Worm (Caenorhabditis elegans) whole organism, L1 larva: Measurements from ENCODE around the gene R02F11.11.

Source experiments
- aha-1 ChIP-seq: fragments of 150-350 bp; optimal IDR thresholded peaks from 2 replicates; lab custom pipeline; 2014; ENCODE audit warnings: missing biosample characterization, missing genetic modification characterization
- ama-1 ChIP-seq: fragments of 150-350 bp; optimal IDR thresholded peaks from 2 replicates; lab custom pipeline; 2014
- ceh-63 ChIP-seq: fragments of 200-800 bp; sonication (Bioruptor generic); optimal IDR thresholded peaks from 2 replicates; lab custom pipeline; 2018; ENCODE audit warnings: mild to moderate bottlenecking, missing genetic modification characterization, missing compliant biosample characterization
- ceh-90 ChIP-seq: sonication (generic microtip); optimal IDR thresholded peaks from 2 replicates; lab custom pipeline; 2016; ENCODE audit warnings: missing genetic modification characterization, missing compliant biosample characterization
- lin-15B ChIP-seq: fragments of 150-350 bp; sonication (generic microtip); optimal IDR thresholded peaks from 3 replicates; lab custom pipeline; 2014; ENCODE audit warnings: missing biosample characterization, missing genetic modification characterization
- lsy-2 ChIP-seq, 2 experiments: fragments of 150-350 bp; optimal IDR thresholded peaks; 2 replicates each; lab custom pipeline; 2014; ENCODE audit warnings: missing biosample characterization in 2 of 2, missing genetic modification characterization in 2 of 2
- nhr-19 ChIP-seq: fragments of 200-800 bp; sonication (Bioruptor generic); conservative IDR thresholded peaks from 2 replicates; pipeline ENCODE4 v1.3.6; 2022; ENCODE audit warnings: missing genetic modification characterization, missing compliant biosample characterization
- nhr-28 ChIP-seq: fragments of 150-350 bp; optimal IDR thresholded peaks from 2 replicates; lab custom pipeline; 2014; ENCODE audit warnings: missing biosample characterization, missing genetic modification characterization
- nhr-76 ChIP-seq: sonication (generic microtip); optimal IDR thresholded peaks from 2 replicates; lab custom pipeline; 2017; ENCODE audit warnings: missing biosample characterization, missing genetic modification characterization
- vab-15 ChIP-seq: sonication (generic microtip); optimal IDR thresholded peaks from 2 replicates; lab custom pipeline; 2017; ENCODE audit warnings: missing genotype, mild to moderate bottlenecking, missing genetic modification characterization, missing compliant biosample characterization

- TF ChIP-seq aha-1 (tag; lab: Kevin White, UChicago) (no peak), nhr-76 (no peak), lsy-2 (tag; optimal IDR thresholded peaks at IDR 0.05; lab: Kevin White, UChicago) (no peak), nhr-19 (no peak), ceh-63 (GFP tag; lab: Kevin White, UChicago) (no peak), ama-1 (lab: Kevin White, UChicago) (no peak), ceh-90 (tag; lab: Kevin White, UChicago) (no peak), vab-15 (tag; lab: Kevin White, UChicago) (no peak), lin-15B (tag; lab: Kevin White, UChicago) (no peak), nhr-28 (tag; lab: Kevin White, UChicago) (no peak)
These were observed 33.1 kb upstream of the R02F11.11 start for ce11 chrV:4758540-4758939.
